Fruit fly (Drosophila melanogaster) whole organism, pupa: Measurements from ENCODE around the gene CG32829.

Source experiments
- CG10348 ChIP-seq: fragments of 200-800 bp; sonication (Bioruptor generic); IDR thresholded peaks from 2 replicates; pipeline ENCODE4 v1.3.6; 2022; ENCODE audit warnings: missing biosample characterization, missing genetic modification characterization
- CG12605 ChIP-seq: fragments of 200-800 bp; sonication (Bioruptor generic); IDR thresholded peaks from 2 replicates; pipeline ENCODE4 v1.3.6; 2022; ENCODE audit warnings: missing biosample characterization, missing genetic modification characterization
- CG13204 ChIP-seq: fragments of 200-800 bp; sonication (Bioruptor generic); optimal IDR thresholded peaks from 2 replicates; lab custom pipeline; 2018; ENCODE audit warnings: missing biosample characterization, mild to moderate bottlenecking, missing genetic modification characterization, moderate library complexity
- CG14655 ChIP-seq: fragments of 200-800 bp; sonication (Bioruptor generic); optimal IDR thresholded peaks from 3 replicates; lab custom pipeline; 2017; ENCODE audit warnings: mild to moderate bottlenecking, missing biosample characterization, missing genetic modification reagents, missing genetic modification characterization
- CG15710 ChIP-seq: fragments of 200-800 bp; sonication (Bioruptor generic); optimal IDR thresholded peaks from 2 replicates; lab custom pipeline; 2018; ENCODE audit warnings: missing biosample characterization, mild to moderate bottlenecking, missing genetic modification characterization, moderate library complexity
- CG17806 ChIP-seq: fragments of 200-800 bp; sonication (Bioruptor generic); optimal IDR thresholded peaks from 2 replicates; lab custom pipeline; 2018; ENCODE audit warnings: missing biosample characterization, mild to moderate bottlenecking, missing genetic modification characterization, moderate library complexity
- CG32121 ChIP-seq: fragments of 200-800 bp; sonication (Bioruptor generic); IDR thresholded peaks from 2 replicates; pipeline ENCODE4 v1.3.6; 2022; ENCODE audit warnings: missing biosample characterization, missing genetic modification characterization
- CG34367 ChIP-seq: fragments of 200-800 bp; sonication (Bioruptor generic); optimal IDR thresholded peaks from 2 replicates; lab custom pipeline; 2018; ENCODE audit warnings: missing biosample characterization, mild to moderate bottlenecking, missing genetic modification characterization
- CG4496 ChIP-seq: fragments of 200-800 bp; sonication (Bioruptor generic); IDR thresholded peaks from 3 replicates; pipeline ENCODE4 v1.3.6; 2022; ENCODE audit warnings: missing biosample characterization, missing genetic modification characterization
- CG8159 ChIP-seq: fragments of 200-800 bp; sonication (Bioruptor generic); optimal IDR thresholded peaks from 3 replicates; lab custom pipeline; 2018; ENCODE audit warnings: missing biosample characterization, mild to moderate bottlenecking, missing genetic modification characterization, moderate library complexity
- CG8301 ChIP-seq: fragments of 200-800 bp; sonication (Bioruptor generic); optimal IDR thresholded peaks from 2 replicates; lab custom pipeline; 2018; ENCODE audit warnings: missing biosample characterization, mild to moderate bottlenecking, missing genetic modification characterization
- CG9948 ChIP-seq: fragments of 200-800 bp; sonication (Bioruptor generic); optimal IDR thresholded peaks from 2 replicates; lab custom pipeline; 2018; ENCODE audit warnings: missing biosample characterization, mild to moderate bottlenecking, missing genetic modification characterization, moderate library complexity
- D1 ChIP-seq: fragments of 200-800 bp; sonication (Bioruptor generic); optimal IDR thresholded peaks from 2 replicates; lab custom pipeline; 2018; ENCODE audit warnings: missing biosample characterization, mild to moderate bottlenecking, missing genetic modification characterization, moderate library complexity
- EcR ChIP-seq: fragments of 200-800 bp; sonication (Bioruptor generic); optimal IDR thresholded peaks from 3 replicates; lab custom pipeline; 2019; ENCODE audit warnings: missing biosample characterization, missing genetic modification characterization, mild to moderate bottlenecking, moderate library complexity, missing genetic modification reagents
- Ets98B ChIP-seq: fragments of 200-800 bp; sonication (Bioruptor generic); IDR thresholded peaks from 2 replicates; pipeline ENCODE4 v1.3.6; 2022; ENCODE audit warnings: missing biosample characterization, missing genetic modification characterization
- Pif1A ChIP-seq: fragments of 200-800 bp; sonication (Bioruptor generic); optimal IDR thresholded peaks from 3 replicates; lab custom pipeline; 2016; ENCODE audit warnings: missing biosample characterization, missing genetic modification characterization
- Pif1B ChIP-seq: fragments of 200-800 bp; sonication (Bioruptor generic); optimal IDR thresholded peaks from 3 replicates; lab custom pipeline; 2016; ENCODE audit warnings: missing biosample characterization, missing genetic modification characterization
- Snoo ChIP-seq: fragments of 200-800 bp; sonication (Bioruptor generic); optimal IDR thresholded peaks from 3 replicates; lab custom pipeline; 2017; ENCODE audit warnings: missing biosample characterization, mild to moderate bottlenecking, missing genetic modification characterization, inconsistent platforms
- fd96Ca ChIP-seq: fragments of 200-800 bp; sonication (Bioruptor generic); IDR thresholded peaks from 3 replicates; pipeline ENCODE4 v1.3.6; 2022; ENCODE audit warnings: missing biosample characterization, missing genetic modification characterization
- gl ChIP-seq: fragments of 200-800 bp; sonication (Bioruptor generic); optimal IDR thresholded peaks from 2 replicates; lab custom pipeline; 2018; ENCODE audit warnings: missing biosample characterization, mild to moderate bottlenecking, missing genetic modification characterization
- rn ChIP-seq: fragments of 200-800 bp; sonication (Bioruptor generic); IDR thresholded peaks from 2 replicates; pipeline ENCODE4 v1.3.6; 2022; ENCODE audit warnings: missing biosample characterization, missing genetic modification characterization

Gene CG32829

dm6 chr2L:6918517-6919202, 2.4 kb upstream of the CG32829 start, which contains the start of gene nop5:
Gene nop5 (minus strand): TSS chr2L:6918743.
- TF ChIP-seq CG9948 (tag; lab: Kevin White, UChicago): peak; percentile 63
- peak; percentile 67 for TF ChIP-seq CG15710 (tag; lab: Kevin White, UChicago)
- peak; percentile 50 for TF ChIP-seq Snoo (tag; lab: Kevin White, UChicago)
- peak; percentile 44 for TF ChIP-seq CG17806 (tag; lab: Kevin White, UChicago)
- no peak for TF ChIP-seq gl
- no peak for TF ChIP-seq CG32121

- TF ChIP-seq Pif1B (GFP tag; lab: Kevin White, UChicago): no peak
- no peak for TF ChIP-seq CG12605
- TF ChIP-seq CG8301 (tag; lab: Kevin White, UChicago): no peak
- no peak for TF ChIP-seq Pif1A (GFP tag; lab: Kevin White, UChicago)
- TF ChIP-seq CG9948 (tag; lab: Kevin White, UChicago): no peak
Measured at dm6 chr2L:6913964-6914363, 2.3 kb downstream of the CG32829 start, which contains the start of gene Wee1. Gene Wee1 (minus strand): TSS chr2L:6914138.

dm6 chr2L:6907761-6908160, 8.5 kb downstream of the CG32829 start, which contains the start of the genes Polr1F and Rat1:
Gene Polr1F (minus strand): TSS chr2L:6907844.
Gene Rat1 (plus strand): TSS chr2L:6908083.
- TF ChIP-seq D1: no peak
- no peak for TF ChIP-seq CG4496 (GFP tag; lab: Robert Waterston, UW)
- TF ChIP-seq EcR (GFP tag; lab: Kevin White, UChicago): no peak
- TF ChIP-seq CG34367: no peak
- no peak for TF ChIP-seq fd96Ca (GFP tag; lab: Robert Waterston, UW)
- no peak for TF ChIP-seq CG8301 (tag; lab: Kevin White, UChicago)
- TF ChIP-seq CG32121: no peak
- TF ChIP-seq rn: no peak
- TF ChIP-seq, all 21 proteins: peak for 0

dm6 chr2L:6874526-6875198, 41.6 kb downstream of the CG32829 start, which contains the start of gene Nlg2:
Gene Nlg2 (plus strand): TSS chr2L:6874900.
- TF ChIP-seq Pif1A (GFP tag; lab: Kevin White, UChicago): no peak
- peak; percentile 2 for TF ChIP-seq CG17806 (tag; lab: Kevin White, UChicago)
- TF ChIP-seq CG8159 (tag; lab: Kevin White, UChicago): peak; percentile 66
- no peak for TF ChIP-seq Snoo (tag; lab: Kevin White, UChicago)
- no peak for TF ChIP-seq gl
- no peak for TF ChIP-seq D1
- TF ChIP-seq EcR (GFP tag; lab: Kevin White, UChicago): no peak
- TF ChIP-seq Pif1B (GFP tag; lab: Kevin White, UChicago): no peak
- TF ChIP-seq rn: no peak
- no peak for TF ChIP-seq CG32121
- no peak for TF ChIP-seq fd96Ca (GFP tag; lab: Robert Waterston, UW)
- TF ChIP-seq CG15710 (tag; lab: Kevin White, UChicago): peak; percentile 41
- no peak for TF ChIP-seq CG10348
- TF ChIP-seq CG13204: no peak
- peak; percentile 14 for TF ChIP-seq CG8301 (tag; lab: Kevin White, UChicago)
- TF ChIP-seq Ets98B (GFP tag; lab: Robert Waterston, UW): no peak
- peak; percentile 36 for TF ChIP-seq CG9948 (tag; lab: Kevin White, UChicago)
- no peak for TF ChIP-seq CG4496 (GFP tag; lab: Robert Waterston, UW)
- no peak for TF ChIP-seq CG12605
- TF ChIP-seq CG14655 (GFP tag; lab: Kevin White, UChicago): peak; percentile 43
- TF ChIP-seq CG34367: no peak

dm6 chr2L:6874006-6874405, 42.2 kb downstream of the CG32829 start:
- TF ChIP-seq CG34367 (no peak), CG13204 (no peak), Ets98B (GFP tag; lab: Robert Waterston, UW) (no peak), CG8159 (tag; lab: Kevin White, UChicago) (no peak), gl (no peak), Pif1A (GFP tag; lab: Kevin White, UChicago) (no peak), CG32121 (no peak), CG14655 (GFP tag; lab: Kevin White, UChicago) (no peak), D1 (no peak), CG9948 (tag; lab: Kevin White, UChicago) (no peak), CG17806 (tag; lab: Kevin White, UChicago) (no peak), CG10348 (no peak), CG4496 (GFP tag; lab: Robert Waterston, UW) (no peak), rn (no peak), fd96Ca (GFP tag; lab: Robert Waterston, UW) (no peak), EcR (GFP tag; lab: Kevin White, UChicago) (no peak), Pif1B (GFP tag; lab: Kevin White, UChicago) (no peak), CG8301 (tag; lab: Kevin White, UChicago) (no peak)

dm6 chr2L:6870777-6871176, 45.5 kb downstream of the CG32829 start:
- TF ChIP-seq rn: no peak
- no peak for TF ChIP-seq Pif1B (GFP tag; lab: Kevin White, UChicago)
- TF ChIP-seq Pif1A (GFP tag; lab: Kevin White, UChicago): no peak
- TF ChIP-seq CG4496 (GFP tag; lab: Robert Waterston, UW): no peak
- no peak for TF ChIP-seq CG17806 (tag; lab: Kevin White, UChicago)
- no peak for TF ChIP-seq Ets98B (GFP tag; lab: Robert Waterston, UW)
- TF ChIP-seq fd96Ca (GFP tag; lab: Robert Waterston, UW): no peak
